Fruit fly (Drosophila melanogaster) whole organism, embryonic: ENCODE measurements around the gene Ctns.

Source experiments
- BEAF-32 ChIP-seq: fragments of 200-800 bp; sonication (Bioruptor generic); optimal IDR thresholded peaks from 3 replicates; lab custom pipeline; 2017; ENCODE audit warnings: missing biosample characterization, missing genetic modification characterization, mild to moderate bottlenecking, moderate library complexity, missing genetic modification reagents
- CG10209 ChIP-seq: fragments of 200-800 bp; sonication (Bioruptor generic); optimal IDR thresholded peaks from 3 replicates; lab custom pipeline; 2017; ENCODE audit warnings: missing biosample characterization, mild to moderate bottlenecking, missing genetic modification characterization, missing genetic modification reagents
- CG12236 ChIP-seq: fragments of 200-800 bp; sonication (Bioruptor generic); optimal IDR thresholded peaks from 2 replicates; lab custom pipeline; 2016; ENCODE audit warnings: missing biosample characterization, missing genetic modification characterization
- CG13775 ChIP-seq: fragments of 200-800 bp; sonication (Bioruptor generic); optimal IDR thresholded peaks from 3 replicates; lab custom pipeline; 2017; ENCODE audit warnings: missing biosample characterization, mild to moderate bottlenecking, missing genetic modification characterization
- CG14710 ChIP-seq: fragments of 200-800 bp; sonication (Bioruptor generic); optimal IDR thresholded peaks from 3 replicates; lab custom pipeline; 2019; ENCODE audit warnings: missing biosample characterization, mild to moderate bottlenecking, missing genetic modification characterization, moderate library complexity
- CG1602 ChIP-seq: fragments of 200-800 bp; sonication (Bioruptor generic); optimal IDR thresholded peaks from 3 replicates; lab custom pipeline; 2016; ENCODE audit warnings: missing biosample characterization, missing genetic modification characterization
- CG17829 ChIP-seq: fragments of 200-800 bp; optimal IDR thresholded peaks from 2 replicates; lab custom pipeline; 2019; ENCODE audit warnings: missing biosample characterization, mild to moderate bottlenecking, missing genetic modification characterization, moderate library complexity
- CG2116 ChIP-seq: fragments of 200-800 bp; sonication (Bioruptor generic); optimal IDR thresholded peaks from 3 replicates; lab custom pipeline; 2018; ENCODE audit warnings: missing biosample characterization, mild to moderate bottlenecking, missing genetic modification characterization
- CG2129 ChIP-seq: fragments of 200-800 bp; sonication (Bioruptor generic); IDR thresholded peaks from 2 replicates; pipeline ENCODE4 v1.3.6; 2022; ENCODE audit warnings: missing biosample characterization, missing genetic modification characterization; ENCODE audit not compliant: partially characterized antibody
- CG30020 ChIP-seq: fragments of 200-800 bp; optimal IDR thresholded peaks from 2 replicates; lab custom pipeline; 2019; ENCODE audit warnings: missing biosample characterization, mild to moderate bottlenecking, missing genetic modification characterization, moderate library complexity
- CG34224 ChIP-seq: fragments of 200-800 bp; sonication (Bioruptor generic); IDR thresholded peaks from 3 replicates; pipeline ENCODE4 v1.3.6; 2022; ENCODE audit warnings: missing biosample characterization, missing genetic modification characterization; ENCODE audit not compliant: partially characterized antibody
- CG3847 ChIP-seq: fragments of 200-800 bp; sonication (Bioruptor generic); IDR thresholded peaks from 2 replicates; pipeline ENCODE4 v1.3.6; 2022; ENCODE audit warnings: missing biosample characterization, missing genetic modification characterization
- CG42726 ChIP-seq: fragments of 200-800 bp; sonication (Bioruptor generic); IDR thresholded peaks from 2 replicates; pipeline ENCODE4 v1.3.6; 2022; ENCODE audit warnings: missing biosample characterization, missing genetic modification characterization; ENCODE audit not compliant: partially characterized antibody
- CG4424 ChIP-seq: fragments of 200-800 bp; sonication (Bioruptor generic); optimal IDR thresholded peaks from 3 replicates; lab custom pipeline; 2016; ENCODE audit warnings: missing biosample characterization, missing genetic modification characterization
- CG5245 ChIP-seq: fragments of 200-800 bp; sonication (Bioruptor generic); optimal IDR thresholded peaks from 3 replicates; lab custom pipeline; 2016; ENCODE audit warnings: missing biosample characterization, missing genetic modification characterization
- CG6272 ChIP-seq: fragments of 200-800 bp; sonication (Bioruptor generic); IDR thresholded peaks from 2 replicates; pipeline ENCODE4 v1.3.6; 2022; ENCODE audit warnings: missing biosample characterization, missing genetic modification characterization
- CG7745 ChIP-seq: fragments of 200-800 bp; sonication (Bioruptor generic); optimal IDR thresholded peaks from 2 replicates; lab custom pipeline; 2018; ENCODE audit warnings: missing biosample characterization, mild to moderate bottlenecking, missing genetic modification characterization, moderate library complexity
- CG7963 ChIP-seq: fragments of 200-800 bp; sonication (Bioruptor generic); IDR thresholded peaks from 3 replicates; pipeline ENCODE4 v1.3.6; 2022; ENCODE audit warnings: missing biosample characterization, missing genetic modification characterization; ENCODE audit not compliant: partially characterized antibody
- CG9932 ChIP-seq: fragments of 200-800 bp; sonication (Bioruptor generic); IDR thresholded peaks from 2 replicates; pipeline ENCODE4 v1.3.6; 2022; ENCODE audit warnings: missing biosample characterization, missing genetic modification characterization
- Dll ChIP-seq: fragments of 200-800 bp; sonication (Bioruptor generic); IDR thresholded peaks from 4 replicates; pipeline ENCODE4 v1.3.6; 2022; ENCODE audit warnings: missing biosample characterization, missing genetic modification characterization; ENCODE audit not compliant: partially characterized antibody
- Ets97D ChIP-seq: fragments of 200-800 bp; sonication (Bioruptor generic); optimal IDR thresholded peaks from 3 replicates; lab custom pipeline; 2016; ENCODE audit warnings: missing biosample characterization, missing genetic modification characterization
- Fer1 ChIP-seq: fragments of 200-800 bp; sonication (Bioruptor generic); optimal IDR thresholded peaks from 2 replicates; lab custom pipeline; 2017; ENCODE audit warnings: missing biosample characterization, mild to moderate bottlenecking, missing genetic modification characterization
- Gug ChIP-seq: fragments of 200-800 bp; sonication (Bioruptor generic); IDR thresholded peaks from 4 replicates; pipeline ENCODE4 v1.3.6; 2022; ENCODE audit warnings: missing biosample characterization, missing genetic modification characterization
- HmgZ ChIP-seq: fragments of 200-800 bp; sonication (Bioruptor generic); optimal IDR thresholded peaks from 2 replicates; lab custom pipeline; 2018; ENCODE audit warnings: missing biosample characterization, mild to moderate bottlenecking, missing genetic modification characterization
- Hmr ChIP-seq: fragments of 200-800 bp; sonication (Bioruptor generic); optimal IDR thresholded peaks from 3 replicates; lab custom pipeline; 2017; ENCODE audit warnings: mild to moderate bottlenecking, missing biosample characterization, missing genetic modification reagents, missing genetic modification characterization
- MESR4 ChIP-seq: fragments of 200-800 bp; sonication (Bioruptor generic); optimal IDR thresholded peaks from 2 replicates; lab custom pipeline; 2018; ENCODE audit warnings: missing biosample characterization, mild to moderate bottlenecking, missing genetic modification characterization, moderate library complexity
- Oli ChIP-seq: fragments of 200-800 bp; sonication (Bioruptor generic); optimal IDR thresholded peaks from 2 replicates; lab custom pipeline; 2018; ENCODE audit warnings: missing biosample characterization, mild to moderate bottlenecking, missing genetic modification characterization, moderate library complexity
- Scr ChIP-seq: fragments of 200-800 bp; sonication (Bioruptor generic); IDR thresholded peaks from 2 replicates; pipeline ENCODE4 v1.3.6; 2022; ENCODE audit warnings: missing biosample characterization, missing genetic modification characterization; ENCODE audit not compliant: partially characterized antibody
- Sin3A ChIP-seq: fragments of >200 bp; optimal IDR thresholded peaks from 2 replicates; lab custom pipeline; 2018
- Sry-δ ChIP-seq: fragments of 200-800 bp; sonication (Bioruptor generic); optimal IDR thresholded peaks from 2 replicates; lab custom pipeline; 2016; ENCODE audit warnings: missing biosample characterization, missing genetic modification characterization
- Xrp1 ChIP-seq: fragments of 200-800 bp; sonication (Bioruptor generic); IDR thresholded peaks from 2 replicates; pipeline ENCODE4 v1.3.6; 2022; ENCODE audit warnings: missing biosample characterization, missing genetic modification characterization
- eve ChIP-seq, 2 experiments: fragments of >200 bp; optimal IDR thresholded peaks; 2 replicates each; lab custom pipeline; 2017; ENCODE audit warnings: missing biosample characterization in 2 of 2, missing genetic modification characterization in 2 of 2
- gfzf ChIP-seq: fragments of 200-800 bp; sonication (Bioruptor generic); optimal IDR thresholded peaks from 2 replicates; lab custom pipeline; 2016; ENCODE audit warnings: missing biosample characterization, mild to moderate bottlenecking, missing genetic modification characterization, moderate library complexity
- grn ChIP-seq: fragments of 200-800 bp; sonication (Bioruptor generic); optimal IDR thresholded peaks from 3 replicates; lab custom pipeline; 2017; ENCODE audit warnings: missing biosample characterization, missing genetic modification characterization
- hbn ChIP-seq: fragments of 200-800 bp; sonication (Bioruptor generic); IDR thresholded peaks from 2 replicates; pipeline ENCODE4 v1.3.6; 2022; ENCODE audit warnings: missing biosample characterization, missing genetic modification characterization; ENCODE audit not compliant: partially characterized antibody
- jing ChIP-seq: fragments of 200-800 bp; sonication (Bioruptor generic); optimal IDR thresholded peaks from 2 replicates; lab custom pipeline; 2018; ENCODE audit warnings: missing biosample characterization, mild to moderate bottlenecking, missing genetic modification characterization
- knrl ChIP-seq: fragments of 200-800 bp; sonication (Bioruptor generic); IDR thresholded peaks from 3 replicates; pipeline ENCODE4 v1.3.6; 2022; ENCODE audit warnings: missing biosample characterization, missing genetic modification characterization; ENCODE audit not compliant: partially characterized antibody
- lbe ChIP-seq: fragments of 200-800 bp; sonication (Bioruptor generic); optimal IDR thresholded peaks from 2 replicates; lab custom pipeline; 2016; ENCODE audit warnings: missing biosample characterization, mild to moderate bottlenecking, missing genetic modification characterization
- lmd ChIP-seq: fragments of 200-800 bp; sonication (Bioruptor generic); IDR thresholded peaks from 2 replicates; pipeline ENCODE4 v1.3.6; 2022; ENCODE audit warnings: missing biosample characterization, missing genetic modification characterization
- pros ChIP-seq: fragments of 200-800 bp; sonication (Bioruptor generic); optimal IDR thresholded peaks from 3 replicates; lab custom pipeline; 2019; ENCODE audit warnings: missing biosample characterization, mild to moderate bottlenecking, missing genetic modification characterization, moderate library complexity
- pzg ChIP-seq: fragments of 200-800 bp; sonication (Bioruptor generic); optimal IDR thresholded peaks from 3 replicates; lab custom pipeline; 2018; ENCODE audit warnings: missing biosample characterization, mild to moderate bottlenecking, missing genetic modification characterization, moderate library complexity
- sens ChIP-seq: fragments of 200-800 bp; sonication (Bioruptor generic); peaks from one replicate; lab custom pipeline; 2016; ENCODE audit warnings: missing biosample characterization, missing genetic modification characterization
- sisA ChIP-seq: fragments of 200-800 bp; sonication (Bioruptor generic); IDR thresholded peaks from 2 replicates; pipeline ENCODE4 v1.3.6; 2022; ENCODE audit warnings: missing biosample characterization, missing genetic modification characterization
- sna ChIP-seq: fragments of 200-800 bp; sonication (Bioruptor generic); IDR thresholded peaks from 2 replicates; pipeline ENCODE4 v1.3.6; 2022; ENCODE audit warnings: missing biosample characterization, missing genetic modification characterization; ENCODE audit not compliant: partially characterized antibody
- ssp ChIP-seq: fragments of 200-800 bp; sonication (Bioruptor generic); IDR thresholded peaks from 2 replicates; pipeline ENCODE4 v1.3.6; 2022; ENCODE audit warnings: missing biosample characterization, missing genetic modification characterization
- tna ChIP-seq: fragments of 200-800 bp; sonication (Bioruptor generic); IDR thresholded peaks from 2 replicates; pipeline ENCODE4 v1.3.6; 2022; ENCODE audit warnings: missing biosample characterization, missing genetic modification characterization; ENCODE audit not compliant: partially characterized antibody
- vvl ChIP-seq: fragments of 200-800 bp; sonication (Bioruptor generic); IDR thresholded peaks from 2 replicates; pipeline ENCODE4 v1.3.6; 2022; ENCODE audit warnings: missing biosample characterization, missing genetic modification characterization
- yki ChIP-seq: fragments of >200 bp; optimal IDR thresholded peaks from 3 replicates; lab custom pipeline; 2018
- zen2 ChIP-seq: fragments of 200-800 bp; sonication (Bioruptor generic); IDR thresholded peaks from 3 replicates; pipeline ENCODE4 v1.3.6; 2022; ENCODE audit warnings: missing biosample characterization, missing genetic modification characterization; ENCODE audit not compliant: partially characterized antibody

Gene Ctns

DNA sequence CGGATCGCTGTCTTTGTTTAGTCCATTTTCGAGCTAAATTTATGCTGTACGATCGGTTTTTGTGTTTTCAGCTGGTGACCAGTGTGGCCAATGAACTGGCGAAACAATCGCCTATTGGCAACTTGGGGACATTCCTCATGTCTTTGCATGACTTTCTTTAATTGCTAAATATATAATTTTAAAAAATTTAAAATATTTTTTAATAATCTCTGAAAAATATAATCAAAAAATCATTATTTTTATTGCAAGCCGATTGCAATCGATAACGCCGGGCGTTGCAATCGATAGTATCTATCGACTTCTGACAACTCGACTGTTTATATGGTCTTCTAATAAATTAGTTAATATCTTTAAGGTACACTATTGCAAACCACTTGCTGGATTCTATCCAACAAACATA is 2.5 kb upstream of the Ctns start, which contains the start of the genes sav and Ublcp1 (continued):
- TF ChIP-seq lmd, result peak; percentile 21; the same call in 1 of the 2 replicates
- TF ChIP-seq Fer1 (GFP tag; lab: Kevin White, UChicago), result peak; percentile 41
- peak; percentile 49 for TF ChIP-seq sens (GFP tag; lab: Kevin White, UChicago)
- TF ChIP-seq Hmr (GFP tag; lab: Kevin White, UChicago), result peak; percentile 6
- peak; percentile 72; the same call in 1 of the 2 replicates for TF ChIP-seq CG42726 (GFP tag; lab: Robert Waterston, UW)
- no peak for TF ChIP-seq sisA
- peak; percentile 17 for TF ChIP-seq CG10209 (GFP tag; lab: Kevin White, UChicago)
- TF ChIP-seq CG6272 (GFP tag; lab: Robert Waterston, UW), result peak; percentile 19; the same call in 1 of the 2 replicates
- TF ChIP-seq CG7745 (tag; lab: Kevin White, UChicago), result no peak
- TF ChIP-seq Sin3A, result peak; percentile 1
- TF ChIP-seq CG7963 (GFP tag; lab: Robert Waterston, UW), result peak; percentile 80
- peak; percentile 33 for TF ChIP-seq pzg (GFP tag; lab: Kevin White, UChicago)
- no peak for TF ChIP-seq jing (GFP tag; lab: Kevin White, UChicago)
- TF ChIP-seq grn (GFP tag; lab: Kevin White, UChicago), result no peak
- no peak for TF ChIP-seq CG12236 (GFP tag; lab: Kevin White, UChicago)
- peak; percentile 79; the same call in 1 of the 3 replicates for TF ChIP-seq zen2 (GFP tag; lab: Robert Waterston, UW)
- peak; percentile 60 for TF ChIP-seq gfzf (GFP tag; lab: Kevin White, UChicago)
- TF ChIP-seq BEAF-32 (GFP tag; lab: Kevin White, UChicago), result peak; percentile 76
- TF ChIP-seq CG2116, result peak; percentile 78
- TF ChIP-seq CG1602 (GFP tag; lab: Kevin White, UChicago), result peak; percentile 19
- TF ChIP-seq CG17829 (tag; lab: Kevin White, UChicago), result peak; percentile 53
- TF ChIP-seq CG13775, result peak; percentile 40
- TF ChIP-seq CG3847 (GFP tag; lab: Robert Waterston, UW), result 0 out of 2 replicates have a peak, but pooled peaks have one; percentile 16
- peak; percentile 95 for TF ChIP-seq Dll (GFP tag; lab: Robert Waterston, UW)
- TF ChIP-seq vvl (GFP tag; lab: Robert Waterston, UW), result peak; percentile 35
- no peak for TF ChIP-seq CG5245 (GFP tag; lab: Kevin White, UChicago)
- no peak; the same call in 1 of the 2 replicates for TF ChIP-seq Xrp1
- TF ChIP-seq CG30020 (tag; lab: Kevin White, UChicago), result peak; percentile 43
- TF ChIP-seq hbn (GFP tag; lab: Robert Waterston, UW), result peak; percentile 88
- peak; percentile 93 for TF ChIP-seq Scr (GFP tag; lab: Robert Waterston, UW)
- peak; percentile 61 for TF ChIP-seq lbe (GFP tag; lab: Kevin White, UChicago)
- peak; percentile 92 for TF ChIP-seq CG2129
- TF ChIP-seq CG4424, result peak; percentile 20
- peak; percentile 92 for TF ChIP-seq knrl (GFP tag; lab: Robert Waterston, UW)
- peak; percentile 27; the same call in 1 of the 4 replicates for TF ChIP-seq Gug (GFP tag; lab: Robert Waterston, UW)
- TF ChIP-seq CG14710 (tag; lab: Kevin White, UChicago), result peak; percentile 74
- TF ChIP-seq HmgZ (tag; lab: Kevin White, UChicago), result peak; percentile 11
- peak; percentile 16 for TF ChIP-seq Oli
- TF ChIP-seq CG9932 (GFP tag; lab: Robert Waterston, UW), result peak; percentile 41; the same call in 1 of the 2 replicates
- TF ChIP-seq sna (GFP tag; lab: Robert Waterston, UW), result peak; percentile 93
- peak; percentile 69; the same call in 1 of the 2 replicates for TF ChIP-seq tna (GFP tag; lab: Robert Waterston, UW)
- TF ChIP-seq Ets97D (GFP tag; lab: Kevin White, UChicago), result peak; percentile 42
- TF ChIP-seq eve (GFP tag; optimal IDR thresholded peaks at IDR 0.05; lab: Kevin White, UChicago), result no peak
- TF ChIP-seq pros, result no peak
- TF ChIP-seq Sry-δ (GFP tag; lab: Kevin White, UChicago), result peak; percentile 50
- TF ChIP-seq ssp (GFP tag; lab: Robert Waterston, UW), result 0 out of 2 replicates have a peak, but pooled peaks have one; percentile 15
- no peak for TF ChIP-seq yki (lab: Kevin White, UChicago)
- peak; percentile 10 for TF ChIP-seq MESR4 (GFP tag; lab: Kevin White, UChicago)
- peak; percentile 92 for TF ChIP-seq CG34224 (GFP tag; lab: Robert Waterston, UW)
